Fruit fly (Drosophila melanogaster) whole organism: ENCODE data around the gene unk.

Experiments used
- CG8478 ChIP-seq: fragments of >200 bp; optimal IDR thresholded peaks from 2 replicates; lab custom pipeline; 2018; ENCODE audit warnings: inconsistent platforms
- Dll ChIP-seq: fragments of >200 bp; optimal IDR thresholded peaks from 2 replicates; lab custom pipeline; 2017

DNA sequence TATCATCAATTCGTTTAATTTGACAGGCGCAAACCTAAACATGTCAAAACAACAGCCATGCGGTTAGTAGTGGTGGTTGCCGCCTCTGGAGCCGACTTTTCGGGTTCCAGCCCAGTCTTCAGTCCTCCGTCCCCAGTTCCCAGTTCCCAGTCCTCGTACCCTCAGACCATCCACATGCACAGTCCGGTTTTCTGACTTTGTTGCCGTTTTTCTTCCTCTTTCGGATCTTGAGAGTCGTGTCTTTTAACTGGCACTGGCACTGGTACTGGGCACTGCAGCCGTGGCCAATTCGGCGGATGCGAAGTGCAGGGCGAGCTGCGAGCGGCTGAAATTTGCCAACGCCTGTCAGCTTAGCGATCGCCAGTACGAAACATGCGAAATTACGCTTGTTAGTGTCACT, 25.4 kb downstream of the unk start:
- TF ChIP-seq Dll (lab: Kevin White, UChicago): no peak
- no peak for TF ChIP-seq CG8478 (lab: Kevin White, UChicago)
